Worm (Caenorhabditis elegans): ENCODE data around the gene sdz-11.

DNA sequence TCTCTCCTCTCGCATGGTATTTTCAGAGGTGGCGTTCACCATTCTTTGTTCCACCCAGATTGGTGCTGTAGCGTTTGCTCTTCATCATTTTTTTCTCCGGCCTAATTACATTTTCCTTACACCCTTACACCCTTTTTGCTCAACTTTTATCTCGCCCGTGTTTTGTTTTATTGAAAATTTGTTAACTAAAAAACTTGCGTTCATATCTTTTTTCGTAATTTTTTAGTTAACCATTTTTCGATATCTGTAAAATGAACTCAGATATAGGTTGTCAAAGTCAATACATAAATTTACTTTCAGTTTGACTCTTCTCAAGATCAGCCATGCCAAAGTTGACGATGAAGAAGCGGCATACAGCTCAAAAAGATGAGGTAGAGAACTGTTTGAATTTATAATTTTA is 10.5 kb downstream of the sdz-11 start, which contains the start of gene F12E12.1:
- TF ChIP-seq lsy-2 (tag; optimal IDR thresholded peaks at IDR 0.05) = no peak
- TF ChIP-seq egl-27 (tag; optimal IDR thresholded peaks at IDR 0.05) = no peak
- TF ChIP-seq elt-3 (tag; optimal IDR thresholded peaks at IDR 0.05) = no peak
- TF ChIP-seq sem-4 (tag; optimal IDR thresholded peaks at IDR 0.05) = no peak
- TF ChIP-seq fos-1 (tag; optimal IDR thresholded peaks at IDR 0.05) = no peak
- TF ChIP-seq nhr-237 (tag; optimal IDR thresholded peaks at IDR 0.05) = no peak
- no peak for TF ChIP-seq dmd-4 (tag; optimal IDR thresholded peaks at IDR 0.05)
- no peak for TF ChIP-seq ceh-82 (tag; optimal IDR thresholded peaks at IDR 0.05)
- TF ChIP-seq ama-1 (optimal IDR thresholded peaks at IDR 0.05) = no peak

All from whole organism, L2 larva.